Worm (Caenorhabditis elegans): ENCODE results near the gene pnk-4.

pnk-4 gene

ce11 chrX:5084495-5084894, 3.1 kb upstream of the pnk-4 start, which contains the start of gene ets-5:
TSS of gene ets-5 (minus strand) at chrX:5084526.
- TF ChIP-seq ceh-91 (GFP tag; IDR thresholded peaks at IDR 0.05) (no peak), let-526 (GFP tag; IDR thresholded peaks at IDR 0.05) (0 out of 2 replicates have a peak, but pooled peaks have one; percentile 28)

ce11 chrX:5085465-5085864, 2.2 kb upstream of the pnk-4 start:
- TF ChIP-seq nfya-2 (GFP tag; IDR thresholded peaks at IDR 0.05), result no peak
- no peak for TF ChIP-seq ama-1 (optimal IDR thresholded peaks at IDR 0.05)
- TF ChIP-seq ama-1 (GFP tag; optimal IDR thresholded peaks at IDR 0.05), result peak; percentile 57 to 75
- TF ChIP-seq ets-4 (GFP tag; optimal IDR thresholded peaks at IDR 0.05), result peak; percentile 74
- no peak for TF ChIP-seq mel-28 (tag; optimal IDR thresholded peaks at IDR 0.05; ENCODE audit: borderline replicate concordance)
- no peak for TF ChIP-seq ceh-100 (GFP tag; IDR thresholded peaks at IDR 0.05)
- no peak for TF ChIP-seq F55B11.4 (tag; optimal IDR thresholded peaks at IDR 0.05; ENCODE audit: borderline replicate concordance, insufficient read depth)
- TF ChIP-seq egl-44 (GFP tag; IDR thresholded peaks at IDR 0.05), result peak; percentile 76; the same call in 1 of the 2 replicates
- peak; percentile 65 to 81 for TF ChIP-seq let-607 (tag; optimal IDR thresholded peaks at IDR 0.05)
- TF ChIP-seq bed-1 (GFP tag; IDR thresholded peaks at IDR 0.05), result no peak
- TF ChIP-seq rpc-1 (optimal IDR thresholded peaks at IDR 0.05), result peak; percentile 98
- peak; percentile 94 for TF ChIP-seq rpc-1 (tag; optimal IDR thresholded peaks at IDR 0.05)
- TF ChIP-seq ceh-40 (GFP tag; IDR thresholded peaks at IDR 0.05), result peak; percentile 53; the same call in 1 of the 2 replicates
- TF ChIP-seq atf-7 (tag; optimal IDR thresholded peaks at IDR 0.05), result peak; percentile 86
- TF ChIP-seq lin-35 (GFP tag; optimal IDR thresholded peaks at IDR 0.05), result peak in 1 of 3 experiments; percentile 82
- TF ChIP-seq F33H1.4 (GFP tag; IDR thresholded peaks at IDR 0.05), result no peak
- peak; percentile 4 for TF ChIP-seq lsl-1 (GFP tag; optimal IDR thresholded peaks at IDR 0.05)
- peak; percentile 91 for TF ChIP-seq repo-1 (tag; optimal IDR thresholded peaks at IDR 0.05)
- TF ChIP-seq lsy-27 (tag; optimal IDR thresholded peaks at IDR 0.05; ENCODE audit: borderline replicate concordance, insufficient read depth), result peak; percentile 76
- TF ChIP-seq F57C9.4 (tag; optimal IDR thresholded peaks at IDR 0.05), result peak; percentile 56
- TF ChIP-seq ztf-6 (GFP tag; IDR thresholded peaks at IDR 0.05), result peak; percentile 23; the same call in 1 of the 2 replicates
- peak; percentile 61 for TF ChIP-seq nhr-80 (tag; optimal IDR thresholded peaks at IDR 0.05)
- peak; percentile 92 for TF ChIP-seq ztf-25 (GFP tag; IDR thresholded peaks at IDR 0.05)
- peak; percentile 75 for TF ChIP-seq unc-130 (GFP tag; optimal IDR thresholded peaks at IDR 0.05)
- peak; percentile 66 for TF ChIP-seq ztf-22 (GFP tag; optimal IDR thresholded peaks at IDR 0.05)
- TF ChIP-seq snpc-1.1 (tag; optimal IDR thresholded peaks at IDR 0.05; ENCODE audit: insufficient read depth), result peak; percentile 45
- TF ChIP-seq gei-17 (GFP tag; optimal IDR thresholded peaks at IDR 0.05), result peak; percentile 79
- TF ChIP-seq mxl-1 (tag; optimal IDR thresholded peaks at IDR 0.05), result peak; percentile 60
- peak; percentile 75 for TF ChIP-seq B0035.1 (tag; optimal IDR thresholded peaks at IDR 0.05)
- TF ChIP-seq zfh-2 (GFP tag; conservative IDR thresholded peaks at IDR 0.05), result 0 out of 2 replicates have a peak, but pooled peaks have one; percentile 34
- 0 out of 2 replicates have a peak, but pooled peaks have one; percentile 74 for TF ChIP-seq sea-2 (GFP tag; IDR thresholded peaks at IDR 0.05)
- peak; percentile 55 for TF ChIP-seq hrde-1 (tag; optimal IDR thresholded peaks at IDR 0.05; ENCODE audit: borderline replicate concordance)
- TF ChIP-seq madf-3 (GFP tag; IDR thresholded peaks at IDR 0.05), result peak; percentile 84
- TF ChIP-seq snpc-1.3 (tag; optimal IDR thresholded peaks at IDR 0.05; ENCODE audit: insufficient read depth), result peak; percentile 90
- peak; percentile 23 for TF ChIP-seq dpl-1 (GFP tag; optimal IDR thresholded peaks at IDR 0.05)
- TF ChIP-seq T07F8.4 (tag; optimal IDR thresholded peaks at IDR 0.05), result peak; percentile 64
- TF ChIP-seq ceh-27 (GFP tag; optimal IDR thresholded peaks at IDR 0.05), result peak; percentile 75
- peak; percentile 81 for TF ChIP-seq K11D2.4 (GFP tag; IDR thresholded peaks at IDR 0.05)
- TF ChIP-seq D2030.7 (GFP tag; IDR thresholded peaks at IDR 0.05), result peak; percentile 62; the same call in 1 of the 2 replicates
- no peak for TF ChIP-seq hlh-12 (tag; optimal IDR thresholded peaks at IDR 0.05)
- peak; percentile 54 for TF ChIP-seq sptf-2 (GFP tag; optimal IDR thresholded peaks at IDR 0.05)
- no peak for TF ChIP-seq C06A6.2 (GFP tag; conservative IDR thresholded peaks at IDR 0.05)
- TF ChIP-seq cebp-2 (GFP tag; IDR thresholded peaks at IDR 0.05), result peak; percentile 96
- 0 out of 2 replicates have a peak, but pooled peaks have one; percentile 66 for TF ChIP-seq nhr-120 (GFP tag; IDR thresholded peaks at IDR 0.05)
